Worm (Caenorhabditis elegans) whole organism, mixed stage, embryonic: ENCODE results near the gene enu-3.6.

ENCODE experiments used
- lin-13 ChIP-seq: fragments of 150-350 bp; optimal IDR thresholded peaks from 2 replicates; lab custom pipeline; 2014; ENCODE audit warnings: missing biosample characterization, missing genetic modification characterization
- nhr-2 ChIP-seq: fragments of 150-350 bp; optimal IDR thresholded peaks from 2 replicates; lab custom pipeline; 2014; ENCODE audit warnings: missing biosample characterization, missing genetic modification characterization
- nhr-76 ChIP-seq: sonication (generic microtip); optimal IDR thresholded peaks from 2 replicates; lab custom pipeline; 2017; ENCODE audit warnings: missing biosample characterization, missing genetic modification characterization
- unc-39 ChIP-seq: fragments of 150-350 bp; optimal IDR thresholded peaks from 2 replicates; lab custom pipeline; 2014; ENCODE audit warnings: missing biosample characterization, missing genetic modification characterization
- unc-62 ChIP-seq: fragments of 150-350 bp; optimal IDR thresholded peaks from 2 replicates; lab custom pipeline; 2014; ENCODE audit warnings: missing biosample characterization, missing genetic modification reagents, missing genetic modification characterization
- zip-8 ChIP-seq: fragments of 150-350 bp; optimal IDR thresholded peaks from 2 replicates; lab custom pipeline; 2014; ENCODE audit warnings: missing biosample characterization, missing genetic modification characterization
- ztf-11 ChIP-seq: fragments of 150-350 bp; optimal IDR thresholded peaks from 2 replicates; lab custom pipeline; 2014; ENCODE audit warnings: missing biosample characterization, missing genetic modification characterization

DNA sequence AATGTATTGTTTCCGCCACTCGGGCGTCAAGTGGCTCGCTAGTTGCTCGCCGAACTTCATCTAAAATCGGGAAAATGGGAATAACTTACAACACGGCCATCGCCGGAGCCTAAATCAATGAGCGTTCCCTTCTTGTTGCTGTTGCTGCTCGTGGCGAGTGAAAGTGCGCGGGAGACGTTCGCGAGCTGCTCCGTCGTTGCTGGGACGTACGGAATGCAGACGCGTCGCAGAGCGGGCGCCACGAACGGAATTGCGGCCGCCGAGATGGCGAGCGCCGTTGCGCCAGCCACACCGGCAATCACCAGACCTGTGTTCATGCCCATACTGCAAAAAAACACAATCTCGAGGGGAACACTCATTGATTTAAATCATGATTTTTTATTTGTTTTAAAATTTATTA, 43.8 kb upstream of the enu-3.6 start:
- no peak for TF ChIP-seq zip-8 (tag; lab: Kevin White, UChicago)
- TF ChIP-seq lin-13, result no peak
- no peak for TF ChIP-seq unc-39 (tag; lab: Kevin White, UChicago)
- no peak for TF ChIP-seq nhr-2
- no peak for TF ChIP-seq nhr-76
- TF ChIP-seq unc-62 (GFP tag; lab: Kevin White, UChicago), result no peak
- no peak for TF ChIP-seq ztf-11 (tag; lab: Kevin White, UChicago)
